Fruit fly (Drosophila melanogaster) whole organism, adult: Measurements from ENCODE around the gene CG9915.
A peak's percentile ranks its signal among the peaks of the same experiment; 100 is the strongest.

Experiments
- CG11617 ChIP-seq: fragments of 200-800 bp; sonication (Bioruptor generic); optimal IDR thresholded peaks from 2 replicates; lab custom pipeline; 2017; ENCODE audit warnings: mild to moderate bottlenecking, missing biosample characterization, missing genetic modification reagents, missing genetic modification characterization
- CG12768 ChIP-seq: fragments of 200-800 bp; sonication (Bioruptor generic); optimal IDR thresholded peaks from 2 replicates; lab custom pipeline; 2017; ENCODE audit warnings: missing biosample characterization, missing genetic modification characterization, mild to moderate bottlenecking, moderate library complexity, missing genetic modification reagents
- CG14711 ChIP-seq: fragments of 200-800 bp; sonication (Bioruptor generic); optimal IDR thresholded peaks from 2 replicates; lab custom pipeline; 2018; ENCODE audit warnings: missing biosample characterization, mild to moderate bottlenecking, missing genetic modification characterization, moderate library complexity
- CG1620 ChIP-seq: fragments of 200-800 bp; sonication (Bioruptor generic); optimal IDR thresholded peaks from 2 replicates; lab custom pipeline; 2016; ENCODE audit warnings: missing biosample characterization, missing genetic modification characterization
- CG33017 ChIP-seq: fragments of 200-800 bp; sonication (Bioruptor generic); optimal IDR thresholded peaks from 2 replicates; lab custom pipeline; 2018; ENCODE audit warnings: missing biosample characterization, mild to moderate bottlenecking, missing genetic modification characterization, moderate library complexity
- CG5204 ChIP-seq: fragments of 200-800 bp; sonication (Bioruptor generic); optimal IDR thresholded peaks from 2 replicates; lab custom pipeline; 2016; ENCODE audit warnings: missing biosample characterization, missing genetic modification characterization
- CG7045 ChIP-seq: fragments of 200-800 bp; sonication (Bioruptor generic); optimal IDR thresholded peaks from 2 replicates; lab custom pipeline; 2017; ENCODE audit warnings: missing biosample characterization, mild to moderate bottlenecking, missing genetic modification characterization
- CG7101 ChIP-seq: fragments of 200-800 bp; sonication (Bioruptor generic); optimal IDR thresholded peaks from 2 replicates; lab custom pipeline; 2018; ENCODE audit warnings: missing biosample characterization, mild to moderate bottlenecking, missing genetic modification characterization, moderate library complexity
- Clk ChIP-seq: fragments of 200-800 bp; sonication (Bioruptor generic); optimal IDR thresholded peaks from 2 replicates; lab custom pipeline; 2017; ENCODE audit warnings: missing biosample characterization, missing genetic modification characterization
- Crg-1 ChIP-seq: fragments of 200-800 bp; sonication (Bioruptor generic); optimal IDR thresholded peaks from 2 replicates; lab custom pipeline; 2016; ENCODE audit warnings: missing biosample characterization, missing genetic modification characterization
- Hr96 ChIP-seq: fragments of 200-800 bp; sonication (Bioruptor generic); optimal IDR thresholded peaks from 2 replicates; lab custom pipeline; 2016; ENCODE audit warnings: missing biosample characterization, missing genetic modification characterization
- Mnt ChIP-seq: fragments of 200-800 bp; sonication (Bioruptor generic); optimal IDR thresholded peaks from 2 replicates; lab custom pipeline; 2016; ENCODE audit warnings: missing biosample characterization, mild to moderate bottlenecking, missing genetic modification characterization
- bab1 ChIP-seq: fragments of 200-800 bp; sonication (Bioruptor generic); optimal IDR thresholded peaks from 3 replicates; lab custom pipeline; 2019; ENCODE audit warnings: missing biosample characterization, mild to moderate bottlenecking, missing genetic modification characterization, moderate library complexity
- cic ChIP-seq: fragments of 200-800 bp; sonication (Bioruptor generic); optimal IDR thresholded peaks from 2 replicates; lab custom pipeline; 2017; ENCODE audit warnings: missing biosample characterization, mild to moderate bottlenecking, missing genetic modification characterization, moderate library complexity
- cnc ChIP-seq, 2 experiments: fragments of >200 bp; optimal IDR thresholded peaks; 2 replicates each; lab custom pipeline; 2017
- kay ChIP-seq: fragments of 200-800 bp; sonication (Bioruptor generic); peaks from one replicate; lab custom pipeline; 2016; ENCODE audit warnings: missing biosample characterization, missing genetic modification characterization, borderline replicate concordance
- ovo ChIP-seq: fragments of 200-800 bp; sonication (Bioruptor generic); optimal IDR thresholded peaks from 2 replicates; lab custom pipeline; 2016; ENCODE audit warnings: missing biosample characterization, missing genetic modification characterization
- pad ChIP-seq: fragments of 200-800 bp; sonication (Bioruptor generic); optimal IDR thresholded peaks from 3 replicates; lab custom pipeline; 2017; ENCODE audit warnings: missing biosample characterization, missing genetic modification characterization, mild to moderate bottlenecking, moderate library complexity, missing genetic modification reagents
- tj ChIP-seq: fragments of 200-800 bp; sonication (Bioruptor generic); optimal IDR thresholded peaks from 3 replicates; lab custom pipeline; 2017; ENCODE audit warnings: missing biosample characterization, mild to moderate bottlenecking, missing genetic modification characterization, moderate library complexity
- toe ChIP-seq: fragments of 200-800 bp; sonication (Bioruptor generic); optimal IDR thresholded peaks from 2 replicates; lab custom pipeline; 2016; ENCODE audit warnings: missing biosample characterization, missing genetic modification characterization

CG9915 gene

dm6 chrX:16286083-16286666 is 26.8 kb downstream of the CG9915 start, which contains the start of gene UQCR-14:
UQCR-14 (plus strand) TSS chrX:16286288.
- TF ChIP-seq cnc (optimal IDR thresholded peaks at IDR 0.05; lab: Kevin White, UChicago): no peak
- peak; percentile 57 for TF ChIP-seq Mnt (GFP tag; lab: Kevin White, UChicago)
- TF ChIP-seq bab1: peak; percentile 66
- TF ChIP-seq CG12768: no peak
- TF ChIP-seq tj (GFP tag; lab: Kevin White, UChicago): no peak
- TF ChIP-seq cic (GFP tag; lab: Kevin White, UChicago): peak; percentile 25
- TF ChIP-seq CG7045 (GFP tag; lab: Kevin White, UChicago): no peak
- peak; percentile 65 for TF ChIP-seq CG7101 (tag; lab: Kevin White, UChicago)
- no peak for TF ChIP-seq Clk (GFP tag; lab: Kevin White, UChicago)
- TF ChIP-seq kay (GFP tag; lab: Kevin White, UChicago): no peak
- peak; percentile 52 for TF ChIP-seq CG14711
- TF ChIP-seq Hr96 (GFP tag; lab: Kevin White, UChicago): no peak
- peak; percentile 53 for TF ChIP-seq CG1620
- TF ChIP-seq Crg-1 (GFP tag; lab: Kevin White, UChicago): peak; percentile 9
- TF ChIP-seq CG11617 (GFP tag; lab: Kevin White, UChicago): peak; percentile 24
- no peak for TF ChIP-seq CG5204 (GFP tag; lab: Kevin White, UChicago)
- peak; percentile 47 for TF ChIP-seq CG33017 (tag; lab: Kevin White, UChicago)
- no peak for TF ChIP-seq ovo (GFP tag; lab: Kevin White, UChicago)
- peak; percentile 20 for TF ChIP-seq toe (GFP tag; lab: Kevin White, UChicago)
- peak; percentile 47 for TF ChIP-seq pad

- TF ChIP-seq CG14711 (peak; percentile 36), cnc (optimal IDR thresholded peaks at IDR 0.05; lab: Kevin White, UChicago) (no peak), pad (peak; percentile 13), bab1 (peak; percentile 14), Clk (GFP tag; lab: Kevin White, UChicago) (no peak), CG7101 (tag; lab: Kevin White, UChicago) (peak; percentile 57), toe (GFP tag; lab: Kevin White, UChicago) (no peak), CG33017 (tag; lab: Kevin White, UChicago) (peak; percentile 41), ovo (GFP tag; lab: Kevin White, UChicago) (no peak), CG11617 (GFP tag; lab: Kevin White, UChicago) (peak; percentile 32)
Observed at dm6 chrX:16285186-16285585, 27.8 kb downstream of the CG9915 start.

DNA sequence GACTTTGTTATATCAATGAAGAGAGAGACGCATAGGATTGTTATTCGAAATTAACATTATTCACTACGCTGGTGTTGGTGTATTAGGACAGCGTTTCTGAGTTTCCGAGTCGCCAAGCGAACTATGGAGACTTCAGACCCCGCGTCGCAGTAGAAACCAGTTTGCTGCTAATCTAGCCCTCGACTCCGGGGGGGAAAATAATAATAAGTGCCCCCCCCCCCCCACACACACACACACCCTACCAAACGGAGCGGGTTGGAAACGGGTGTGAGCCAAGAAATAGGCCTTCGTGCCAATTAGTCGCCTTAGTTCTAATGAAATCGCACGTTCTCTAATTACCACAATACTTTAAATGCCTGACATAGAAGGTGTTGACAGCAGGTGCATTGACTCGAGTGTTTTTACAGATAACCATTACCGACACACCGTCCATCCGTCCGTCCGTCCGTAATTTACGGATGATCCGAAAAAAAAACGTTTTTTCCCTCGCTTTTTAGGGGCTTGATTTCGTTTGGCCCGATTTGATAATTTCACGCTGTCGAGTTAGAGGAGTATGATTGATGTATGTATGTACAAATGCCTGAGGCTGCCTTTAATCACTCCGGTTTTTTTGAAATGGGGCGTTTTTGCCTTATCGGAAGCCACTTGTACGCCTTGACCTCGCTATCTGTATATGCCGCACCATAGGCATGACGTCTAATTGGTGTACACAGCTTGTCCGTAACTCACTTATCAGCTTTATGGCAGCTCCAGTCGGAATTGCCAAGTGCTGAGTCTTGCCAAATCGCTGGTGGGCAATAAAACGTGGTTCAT is 31.0 kb downstream of the CG9915 start:
- no peak for TF ChIP-seq CG7045 (GFP tag; lab: Kevin White, UChicago)
- TF ChIP-seq CG7101 (tag; lab: Kevin White, UChicago): no peak
- no peak for TF ChIP-seq CG5204 (GFP tag; lab: Kevin White, UChicago)
- no peak for TF ChIP-seq CG12768
- no peak for TF ChIP-seq cic (GFP tag; lab: Kevin White, UChicago)
- TF ChIP-seq Hr96 (GFP tag; lab: Kevin White, UChicago): no peak
- TF ChIP-seq Crg-1 (GFP tag; lab: Kevin White, UChicago): no peak
- no peak for TF ChIP-seq toe (GFP tag; lab: Kevin White, UChicago)
- peak; percentile 25 for TF ChIP-seq ovo (GFP tag; lab: Kevin White, UChicago)
- TF ChIP-seq cnc (optimal IDR thresholded peaks at IDR 0.05; lab: Kevin White, UChicago): no peak
- no peak for TF ChIP-seq CG1620
- TF ChIP-seq CG33017 (tag; lab: Kevin White, UChicago): no peak
- TF ChIP-seq CG14711: no peak
- no peak for TF ChIP-seq CG11617 (GFP tag; lab: Kevin White, UChicago)
- TF ChIP-seq pad: no peak
- TF ChIP-seq kay (GFP tag; lab: Kevin White, UChicago): peak; percentile 7
- TF ChIP-seq bab1: no peak
- TF ChIP-seq tj (GFP tag; lab: Kevin White, UChicago): peak; percentile 34
- TF ChIP-seq Mnt (GFP tag; lab: Kevin White, UChicago): peak; percentile 61
- TF ChIP-seq Clk (GFP tag; lab: Kevin White, UChicago): no peak

dm6 chrX:16281305-16281704 is 31.6 kb downstream of the CG9915 start:
- TF ChIP-seq kay (GFP tag; lab: Kevin White, UChicago) (peak; percentile 63), CG14711 (no peak)

dm6 chrX:16279340-16279941 is 33.5 kb downstream of the CG9915 start:
- TF ChIP-seq CG1620 (peak; percentile 11), cic (GFP tag; lab: Kevin White, UChicago) (no peak), toe (GFP tag; lab: Kevin White, UChicago) (peak; percentile 74), Crg-1 (GFP tag; lab: Kevin White, UChicago) (peak; percentile 50), CG33017 (tag; lab: Kevin White, UChicago) (peak; percentile 63), bab1 (peak; percentile 32), CG11617 (GFP tag; lab: Kevin White, UChicago) (no peak), Hr96 (GFP tag; lab: Kevin White, UChicago) (no peak), tj (GFP tag; lab: Kevin White, UChicago) (no peak), kay (GFP tag; lab: Kevin White, UChicago) (peak; percentile 45), Clk (GFP tag; lab: Kevin White, UChicago) (no peak), CG5204 (GFP tag; lab: Kevin White, UChicago) (peak; percentile 12), CG7045 (GFP tag; lab: Kevin White, UChicago) (peak; percentile 49), pad (peak; percentile 58), CG7101 (tag; lab: Kevin White, UChicago) (peak; percentile 83), CG12768 (peak; percentile 81), CG14711 (peak; percentile 67)
